Worm (Caenorhabditis elegans): ENCODE results near the gene Y38F1A.7.

ce11 chrII:12961293-12961692, 36.3 kb downstream of the Y38F1A.7 start:
- TF ChIP-seq ham-2 (GFP tag; optimal IDR thresholded peaks at IDR 0.05) = no peak
- TF ChIP-seq M03D4.4 (tag; optimal IDR thresholded peaks at IDR 0.05) = no peak
- no peak for TF ChIP-seq pha-4 (tag; optimal IDR thresholded peaks at IDR 0.05)
- no peak for TF ChIP-seq lsy-2 (tag; optimal IDR thresholded peaks at IDR 0.05)
- TF ChIP-seq unc-62 (GFP tag; optimal IDR thresholded peaks at IDR 0.05) = no peak
- TF ChIP-seq mab-5 (tag; optimal IDR thresholded peaks at IDR 0.05) = no peak
- TF ChIP-seq mep-1 (tag; optimal IDR thresholded peaks at IDR 0.05) = no peak
- no peak for TF ChIP-seq nhr-28 (tag; optimal IDR thresholded peaks at IDR 0.05)
- no peak for TF ChIP-seq nhr-237 (tag; optimal IDR thresholded peaks at IDR 0.05)
- TF ChIP-seq ces-1 (GFP tag; optimal IDR thresholded peaks at IDR 0.05) = no peak
- no peak for TF ChIP-seq nhr-76 (tag; optimal IDR thresholded peaks at IDR 0.05)

Measured in whole organism, mixed stage, embryonic.